Fruit fly (Drosophila melanogaster): ENCODE data around the gene CG13771.
A peak's percentile ranks its signal among the peaks of the same experiment; 100 is the strongest.

Gene CG13771

dm6 chr2L:6648163-6648628 is 15.2 kb downstream of the CG13771 start (continued):
- TF ChIP-seq CG4424 (GFP tag; optimal IDR thresholded peaks at IDR 0.05) (peak; percentile 95), esg (GFP tag; conservative IDR thresholded peaks at IDR 0.05) (peak; percentile 94), CG11247 (GFP tag; IDR thresholded peaks at IDR 0.05) (peak; percentile 88), CG6254 (GFP tag; optimal IDR thresholded peaks at IDR 0.05) (peak; percentile 87), twi (tag; optimal IDR thresholded peaks at IDR 0.05) (peak; percentile 92), Fer2 (tag; optimal IDR thresholded peaks at IDR 0.05) (peak; percentile 92), sr (GFP tag; IDR thresholded peaks at IDR 0.05) (peak; percentile 61; the same call in 2 of the 3 replicates), NC2β (GFP tag; optimal IDR thresholded peaks at IDR 0.05) (peak; percentile 85), CG9797 (GFP tag; optimal IDR thresholded peaks at IDR 0.05) (peak; percentile 35), CG6765 (GFP tag; optimal IDR thresholded peaks at IDR 0.05) (peak; percentile 95), CG9215 (GFP tag; IDR thresholded peaks at IDR 0.05) (peak; percentile 93), NfI (GFP tag; optimal IDR thresholded peaks at IDR 0.05) (peak; percentile 96), CG1792 (GFP tag; optimal IDR thresholded peaks at IDR 0.05) (peak; percentile 83), dm (GFP tag; optimal IDR thresholded peaks at IDR 0.05) (peak; percentile 88), CG31388 (GFP tag; optimal IDR thresholded peaks at IDR 0.05) (peak; percentile 77), CG8359 (GFP tag; optimal IDR thresholded peaks at IDR 0.05; ENCODE audit: borderline replicate concordance) (peak; percentile 85), CG5245 (GFP tag; optimal IDR thresholded peaks at IDR 0.05) (peak; percentile 88), CG3838 (GFP tag; optimal IDR thresholded peaks at IDR 0.05) (peak; percentile 96), CG10209 (GFP tag; optimal IDR thresholded peaks at IDR 0.05) (peak; percentile 96), CG14710 (tag; optimal IDR thresholded peaks at IDR 0.05) (peak; percentile 95), sd (tag; optimal IDR thresholded peaks at IDR 0.05) (peak; percentile 87), NC2α (GFP tag; optimal IDR thresholded peaks at IDR 0.05) (peak; percentile 82), danr (GFP tag; IDR thresholded peaks at IDR 0.05) (peak; percentile 85), CG3847 (GFP tag; IDR thresholded peaks at IDR 0.05) (peak; percentile 94), HLH3B (GFP tag; IDR thresholded peaks at IDR 0.05) (peak; percentile 89), HmgD (GFP tag; optimal IDR thresholded peaks at IDR 0.05) (no peak), slou (GFP tag; optimal IDR thresholded peaks at IDR 0.05) (peak; percentile 91), CG7786 (GFP tag; optimal IDR thresholded peaks at IDR 0.05) (peak; percentile 93), pita (GFP tag; optimal IDR thresholded peaks at IDR 0.05) (no peak), trh (GFP tag; optimal IDR thresholded peaks at IDR 0.05) (peak; percentile 94), Hand (GFP tag; optimal IDR thresholded peaks at IDR 0.05) (peak; percentile 92), CG17359 (tag; optimal IDR thresholded peaks at IDR 0.05) (peak; percentile 95), CG4328 (GFP tag; optimal IDR thresholded peaks at IDR 0.05) (peak; percentile 96), wdn (GFP tag; IDR thresholded peaks at IDR 0.05) (peak; percentile 83), CG6791 (GFP tag; IDR thresholded peaks at IDR 0.05; ENCODE audit: partially characterized antibody) (no peak), fd64A (GFP tag; optimal IDR thresholded peaks at IDR 0.05) (peak; percentile 52), CG10366 (GFP tag; IDR thresholded peaks at IDR 0.05) (peak; percentile 91), Camta (GFP tag; optimal IDR thresholded peaks at IDR 0.05) (peak; percentile 94), bowl (GFP tag; IDR thresholded peaks at IDR 0.05) (peak; percentile 85), CG7839 (tag; optimal IDR thresholded peaks at IDR 0.05) (peak; percentile 97), br (optimal IDR thresholded peaks at IDR 0.05) (no peak), lab (GFP tag; optimal IDR thresholded peaks at IDR 0.05) (peak; percentile 98), ewg (GFP tag; optimal IDR thresholded peaks at IDR 0.05) (peak; percentile 95), Myb (GFP tag; optimal IDR thresholded peaks at IDR 0.05) (peak; percentile 72), Bdp1 (GFP tag; optimal IDR thresholded peaks at IDR 0.05) (peak; percentile 90), CG2712 (tag; optimal IDR thresholded peaks at IDR 0.05) (peak; percentile 96), Hr78 (GFP tag; optimal IDR thresholded peaks at IDR 0.05) (peak in 1 of 2 experiments; percentile 75), CG9437 (GFP tag; optimal IDR thresholded peaks at IDR 0.05) (peak; percentile 90), ato (GFP tag; IDR thresholded peaks at IDR 0.05; ENCODE audit: partially characterized antibody) (no peak), Kr (GFP tag; optimal IDR thresholded peaks at IDR 0.05) (peak; percentile 4), peb (GFP tag; IDR thresholded peaks at IDR 0.05) (peak; percentile 81)
